Worm (Caenorhabditis elegans): Measurements from ENCODE around the gene C03A3.2.
A peak's percentile ranks its signal among the peaks of the same experiment; 100 is the strongest.

C03A3.2 gene

DNA sequence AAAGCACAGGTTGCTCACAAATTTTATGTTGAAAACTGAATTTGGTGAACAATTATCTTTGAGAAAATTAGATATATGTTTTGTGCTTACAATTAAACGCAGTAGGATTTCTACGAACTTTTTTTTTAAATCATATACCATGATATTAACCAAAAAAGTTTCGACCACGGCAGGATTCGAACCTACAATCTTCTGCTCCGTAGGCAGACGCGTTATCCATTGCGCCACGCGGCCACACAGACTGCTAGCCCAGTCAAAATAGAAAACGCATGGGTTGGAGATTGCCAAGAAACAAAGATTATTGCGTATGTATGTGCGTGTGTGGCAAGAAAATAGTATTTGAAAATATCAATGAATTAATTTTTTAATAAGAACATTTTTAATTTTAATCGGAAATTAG is 10.2 kb upstream of the C03A3.2 start (continued):
- TF ChIP-seq ceh-82 (tag; optimal IDR thresholded peaks at IDR 0.05) (no peak), unc-39 (tag; optimal IDR thresholded peaks at IDR 0.05) (no peak)

- peak; percentile 60 for TF ChIP-seq lin-11 (tag; optimal IDR thresholded peaks at IDR 0.05)
- TF ChIP-seq unc-62 (GFP tag; optimal IDR thresholded peaks at IDR 0.05): no peak
- TF ChIP-seq unc-55 (GFP tag; optimal IDR thresholded peaks at IDR 0.05): peak; percentile 42
- TF ChIP-seq nhr-25 (tag; optimal IDR thresholded peaks at IDR 0.05): no peak
- peak; percentile 23 for TF ChIP-seq zag-1 (tag; optimal IDR thresholded peaks at IDR 0.05)
- TF ChIP-seq F13H6.1 (tag; optimal IDR thresholded peaks at IDR 0.05): peak; percentile 33
- TF ChIP-seq C34F6.9 (tag; optimal IDR thresholded peaks at IDR 0.05): peak; percentile 26
- TF ChIP-seq nhr-129 (tag; optimal IDR thresholded peaks at IDR 0.05): peak; percentile 16
These were observed 5.6 kb upstream of the C03A3.2 start, which contains the start of gene C03A3.1 for ce11 chrX:11257071-11257470. TSS of gene C03A3.1 (plus strand) at chrX:11257361.

ce11 chrX:11264715-11265114 is 2.1 kb downstream of the C03A3.2 start:
- TF ChIP-seq sma-9 (GFP tag; optimal IDR thresholded peaks at IDR 0.05): no peak
- TF ChIP-seq sma-9 (tag; optimal IDR thresholded peaks at IDR 0.05): no peak
- no peak for TF ChIP-seq sma-3 (GFP tag; optimal IDR thresholded peaks at IDR 0.05)
- TF ChIP-seq fos-1 (tag; optimal IDR thresholded peaks at IDR 0.05): peak; percentile 93

DNA sequence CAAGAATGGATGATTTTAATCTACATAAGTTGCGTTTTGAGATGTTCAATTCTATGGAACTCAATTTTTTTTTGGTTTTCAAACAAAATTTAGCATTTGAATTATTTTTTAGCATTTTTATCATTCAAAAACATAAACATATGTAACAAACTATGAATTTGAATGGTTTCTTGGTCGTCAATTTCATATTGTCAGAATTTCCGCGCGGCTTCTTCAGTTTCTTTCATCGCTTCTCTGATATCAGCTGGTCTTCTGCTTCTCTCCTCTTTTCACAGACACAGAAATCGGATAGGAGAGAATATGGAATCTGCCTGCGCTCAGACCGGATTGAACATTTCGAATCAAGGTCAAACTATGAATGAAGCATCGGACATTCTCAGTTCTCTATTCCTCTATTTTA is 4.1 kb downstream of the C03A3.2 start, which contains the start of gene C03A3.9:
TSS of gene C03A3.9 (plus strand) at position 301 of the 400 bp plus-strand sequence.
- TF ChIP-seq fos-1 (tag; optimal IDR thresholded peaks at IDR 0.05) (no peak), ztf-11 (tag; optimal IDR thresholded peaks at IDR 0.05) (no peak), unc-62 (GFP tag; optimal IDR thresholded peaks at IDR 0.05) (no peak), nhr-6 (tag; optimal IDR thresholded peaks at IDR 0.05) (no peak), nhr-23 (tag; optimal IDR thresholded peaks at IDR 0.05) (no peak), sma-3 (GFP tag; optimal IDR thresholded peaks at IDR 0.05) (no peak), lsy-2 (tag; optimal IDR thresholded peaks at IDR 0.05) (no peak), blmp-1 (tag; optimal IDR thresholded peaks at IDR 0.05; ENCODE audit: insufficient read depth) (no peak), ceh-82 (tag; optimal IDR thresholded peaks at IDR 0.05) (no peak), nhr-237 (tag; optimal IDR thresholded peaks at IDR 0.05) (no peak), ztf-1 (GFP tag; conservative IDR thresholded peaks at IDR 0.05) (no peak), R02D3.7 (tag; optimal IDR thresholded peaks at IDR 0.05) (no peak), elt-3 (tag; optimal IDR thresholded peaks at IDR 0.05) (no peak)

ce11 chrX:11268970-11269369 is 6.3 kb downstream of the C03A3.2 start, which contains the start of gene C03A3.3:
TSS of gene C03A3.3 (minus strand) at chrX:11269070.
- no peak for TF ChIP-seq lin-13 (GFP tag; optimal IDR thresholded peaks at IDR 0.05)
- TF ChIP-seq R02D3.7 (tag; optimal IDR thresholded peaks at IDR 0.05): no peak
- peak; percentile 31 for TF ChIP-seq unc-55 (GFP tag; optimal IDR thresholded peaks at IDR 0.05)

ce11 chrX:11270882-11271281 is 8.2 kb downstream of the C03A3.2 start, which contains the start of gene ifa-1:
TSS of gene ifa-1 (plus strand) at chrX:11271182.
- no peak for TF ChIP-seq nhr-12 (tag; optimal IDR thresholded peaks at IDR 0.05)
- TF ChIP-seq nhr-10 (tag; optimal IDR thresholded peaks at IDR 0.05): no peak
- no peak for TF ChIP-seq egl-27 (tag; optimal IDR thresholded peaks at IDR 0.05)
- TF ChIP-seq zag-1 (tag; optimal IDR thresholded peaks at IDR 0.05): no peak
- TF ChIP-seq mab-5 (tag; optimal IDR thresholded peaks at IDR 0.05): no peak
- no peak for TF ChIP-seq ztf-1 (GFP tag; conservative IDR thresholded peaks at IDR 0.05)
- no peak for TF ChIP-seq unc-39 (tag; optimal IDR thresholded peaks at IDR 0.05)
- TF ChIP-seq ceh-82 (tag; optimal IDR thresholded peaks at IDR 0.05): no peak
- TF ChIP-seq ZK546.5 (tag; optimal IDR thresholded peaks at IDR 0.05): no peak
- no peak for TF ChIP-seq crh-2 (tag; optimal IDR thresholded peaks at IDR 0.05)
- TF ChIP-seq mdl-1 (tag; optimal IDR thresholded peaks at IDR 0.05): no peak
- no peak for TF ChIP-seq R02D3.7 (tag; optimal IDR thresholded peaks at IDR 0.05)
- no peak for TF ChIP-seq sma-3 (GFP tag; optimal IDR thresholded peaks at IDR 0.05)
- no peak for TF ChIP-seq alr-1 (tag; optimal IDR thresholded peaks at IDR 0.05)
- no peak for TF ChIP-seq lin-39 (tag; optimal IDR thresholded peaks at IDR 0.05)
- no peak for TF ChIP-seq F13H6.1 (tag; optimal IDR thresholded peaks at IDR 0.05)

All from whole organism, L2 larva.